Worm (Caenorhabditis elegans): ENCODE results near the gene mlk-1.

mlk-1 gene

DNA sequence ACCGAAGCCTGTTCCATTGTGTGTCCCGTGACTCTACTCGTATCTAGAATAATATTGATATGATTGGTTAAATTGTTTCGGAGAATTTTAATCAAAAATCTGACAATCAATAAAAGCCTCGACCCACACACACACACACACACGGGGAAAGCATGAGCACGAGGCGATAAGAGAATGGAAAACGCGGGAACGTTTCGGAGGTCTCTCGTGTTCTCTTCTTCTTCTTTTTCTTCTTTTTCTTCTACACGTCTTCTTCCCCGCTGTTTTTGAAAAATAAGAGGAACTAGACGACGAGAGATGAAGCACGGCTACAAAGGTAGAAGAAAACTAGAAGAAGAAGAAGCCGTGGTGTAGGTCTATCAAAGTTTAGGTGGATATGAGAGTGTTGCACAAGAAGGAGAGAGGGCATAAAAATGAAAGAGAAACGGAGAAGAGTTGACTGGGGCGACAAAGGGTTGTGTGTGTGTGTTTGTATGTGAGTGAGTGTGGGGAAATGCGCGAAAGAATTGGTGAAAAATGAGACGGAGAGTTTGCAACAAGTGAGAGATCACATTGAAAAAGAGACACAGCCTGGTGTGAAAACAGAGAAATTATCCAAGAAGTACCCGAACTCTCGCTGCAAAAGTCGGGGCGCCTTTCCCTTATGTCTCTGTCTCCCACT, at the start of gene mlk-1:
mlk-1 (minus strand) TSS at position 51 of the 661 bp plus-strand sequence.
- TF ChIP-seq unc-62 (GFP tag; optimal IDR thresholded peaks at IDR 0.05) = no peak

DNA sequence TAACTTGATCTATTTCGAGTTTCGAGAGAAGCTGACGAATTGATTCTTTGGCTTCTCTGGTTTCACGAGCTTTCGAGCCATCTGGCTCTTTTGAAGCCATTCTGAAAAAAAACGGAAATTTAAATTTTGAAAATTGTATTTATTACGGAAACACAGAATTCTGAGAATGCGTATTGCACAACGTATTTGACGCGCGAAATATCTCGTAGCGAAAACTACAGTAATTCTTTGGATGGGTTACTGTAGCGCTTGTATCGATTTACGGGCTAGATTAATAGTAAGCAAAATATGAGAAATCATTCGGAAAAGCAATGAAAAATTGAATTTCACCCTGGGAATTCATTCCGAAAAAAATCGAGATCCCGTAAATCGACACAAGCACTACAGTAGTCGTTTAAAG, 49.0 kb upstream of the mlk-1 start, which contains the start of gene C04F5.8:
C04F5.8 (minus strand) TSS at position 101 of the 400 bp plus-strand sequence.
- TF ChIP-seq unc-62 (GFP tag; optimal IDR thresholded peaks at IDR 0.05) = no peak

DNA sequence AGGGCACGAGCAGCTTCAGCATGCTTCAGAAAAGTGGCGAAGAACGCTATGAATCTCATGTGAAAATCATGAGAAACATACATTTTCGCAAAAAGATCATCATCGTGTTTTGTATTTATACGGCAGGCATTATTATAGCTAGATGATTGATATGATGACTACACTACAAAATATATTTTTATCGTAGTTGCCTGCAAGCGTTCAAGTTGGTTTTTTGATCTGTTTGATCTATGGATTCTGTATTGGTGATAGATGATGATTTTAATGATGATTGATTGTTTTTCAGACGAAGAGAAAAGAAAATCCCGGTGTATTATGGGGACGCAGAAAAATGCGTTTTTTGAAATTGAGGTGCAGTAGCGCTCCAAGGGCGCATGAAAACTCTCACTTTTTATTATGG, 46.1 kb upstream of the mlk-1 start, which contains the start of gene ugt-63:
ugt-63 (minus strand) TSS at position 89 of the 400 bp plus-strand sequence.
- no peak for TF ChIP-seq unc-62 (GFP tag; optimal IDR thresholded peaks at IDR 0.05)

DNA sequence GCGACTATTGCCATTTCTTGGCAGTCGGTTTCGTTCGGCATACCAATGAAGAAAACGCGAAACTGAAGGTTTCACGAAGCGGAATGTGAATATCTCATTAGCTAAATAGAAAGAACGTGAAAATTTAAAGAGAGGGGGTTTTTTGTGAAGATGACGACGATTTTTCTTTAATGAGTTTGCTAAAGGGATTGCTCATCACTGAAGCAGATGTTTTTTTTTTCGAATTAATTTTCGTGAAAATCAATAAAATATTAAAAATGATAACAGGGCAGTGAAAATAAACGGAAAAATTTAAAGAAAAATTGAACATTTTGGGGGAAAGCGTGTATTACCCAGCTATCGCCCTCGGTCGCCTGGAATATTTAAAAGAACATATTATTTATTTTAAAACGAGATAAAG, 43.2 kb upstream of the mlk-1 start, which contains the start of gene srab-3:
srab-3 (minus strand) TSS at position 101 of the 400 bp plus-strand sequence.
- TF ChIP-seq unc-62 (GFP tag; optimal IDR thresholded peaks at IDR 0.05) = no peak

DNA sequence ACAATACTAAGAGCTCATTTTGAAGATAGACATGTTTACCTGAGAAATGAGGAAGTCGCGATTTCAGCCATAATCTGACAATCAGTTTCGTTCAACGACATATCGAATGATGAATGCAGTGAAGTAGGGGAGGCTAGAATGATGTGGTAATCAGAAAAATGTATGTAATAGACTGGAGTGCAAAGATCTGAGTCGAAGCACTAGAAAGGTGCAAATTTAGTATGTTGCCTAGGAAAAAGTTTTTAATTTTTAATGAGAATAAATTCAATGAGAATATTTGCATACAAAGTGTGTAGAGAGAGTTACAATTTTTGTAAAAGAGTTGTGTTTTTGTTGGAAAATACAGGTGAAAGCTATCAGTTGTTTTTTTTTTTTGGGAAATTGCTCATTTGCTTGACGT, 40.3 kb upstream of the mlk-1 start, which contains the start of gene srab-2:
srab-2 (minus strand) TSS at position 101 of the 400 bp plus-strand sequence.
- TF ChIP-seq unc-62 (GFP tag; optimal IDR thresholded peaks at IDR 0.05) = no peak

DNA sequence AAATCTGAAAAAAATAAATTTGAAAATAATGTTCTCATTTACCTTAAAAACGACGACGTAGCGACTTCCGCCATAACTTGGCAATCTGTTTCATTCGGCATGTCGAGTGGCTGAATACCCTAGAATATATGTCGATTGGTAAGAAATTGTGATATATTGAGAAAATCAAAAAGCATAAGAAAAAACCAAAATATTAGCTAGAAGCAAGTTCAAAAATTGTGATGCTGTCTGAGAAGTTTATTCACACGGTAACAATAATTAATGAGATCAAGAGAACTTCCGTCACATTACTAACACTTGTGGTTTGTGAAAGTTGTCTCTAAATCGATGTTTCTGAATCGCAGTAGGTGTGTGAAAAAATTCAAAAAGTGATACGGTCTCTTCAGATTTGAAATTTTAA, 37.4 kb upstream of the mlk-1 start, which contains the start of gene srab-1:
srab-1 (minus strand) TSS at position 101 of the 400 bp plus-strand sequence.
- no peak for TF ChIP-seq unc-62 (GFP tag; optimal IDR thresholded peaks at IDR 0.05)

DNA sequence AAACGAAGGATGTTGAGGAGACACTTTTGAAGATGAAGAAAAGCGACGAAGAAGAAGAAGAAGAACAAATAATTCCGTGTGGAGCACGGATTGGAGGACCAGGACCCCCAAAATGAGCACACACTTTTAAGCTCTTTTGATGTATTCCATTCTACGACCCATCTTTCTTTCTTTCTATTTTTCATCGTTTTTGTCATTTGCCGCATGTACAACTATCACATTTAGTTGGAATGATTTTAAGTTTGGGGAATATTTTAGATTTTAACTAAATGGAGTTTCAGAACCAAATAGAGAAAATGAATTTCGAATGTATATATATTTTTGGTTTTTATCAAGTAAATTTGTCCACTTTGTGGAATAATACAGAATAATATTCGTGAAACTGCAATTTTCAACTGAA, 34.3 kb upstream of the mlk-1 start, which contains the start of gene unc-46:
unc-46 (minus strand) TSS at position 101 of the 400 bp plus-strand sequence.
- TF ChIP-seq unc-62 (GFP tag; optimal IDR thresholded peaks at IDR 0.05) = no peak

DNA sequence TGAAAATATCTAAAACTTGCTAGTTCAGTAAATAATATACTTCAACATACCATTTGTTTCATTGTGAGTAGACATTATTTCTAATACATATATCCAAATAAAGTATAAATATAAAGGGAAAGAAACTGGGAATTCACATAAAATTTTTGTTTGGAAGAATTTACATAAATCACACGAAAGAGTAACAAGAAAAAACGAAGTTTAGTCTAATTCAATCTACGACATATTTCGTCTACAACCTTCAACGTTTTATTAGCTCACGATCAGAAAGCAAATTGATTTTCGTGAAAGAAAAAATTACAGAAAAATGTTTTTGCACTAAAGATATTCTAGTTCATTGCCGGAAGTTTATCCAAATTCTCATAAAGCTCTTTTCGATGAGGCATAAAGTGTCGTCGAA, 32.4 kb upstream of the mlk-1 start, which contains the start of gene C04F5.2:
C04F5.2 (minus strand) TSS at position 101 of the 400 bp plus-strand sequence.
- TF ChIP-seq unc-62 (GFP tag; optimal IDR thresholded peaks at IDR 0.05) = no peak

DNA sequence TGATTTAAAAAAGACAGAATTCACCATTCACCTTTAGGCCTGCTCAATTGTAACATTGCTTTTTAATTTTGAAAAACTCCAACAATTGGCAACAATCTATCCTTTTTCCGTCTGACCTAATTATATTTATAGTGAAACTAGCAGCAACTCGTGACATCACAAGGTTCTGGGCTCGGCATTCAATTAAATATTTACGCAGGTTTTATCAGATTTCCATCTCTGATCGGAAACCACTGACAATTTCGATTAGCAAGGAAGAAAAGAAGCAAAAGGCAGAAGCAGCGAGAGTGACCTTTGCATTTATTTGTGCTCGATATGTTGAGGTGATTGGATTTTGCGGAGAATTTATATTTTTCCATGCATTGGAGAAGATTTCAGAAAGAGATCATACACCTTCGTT, 25.8 kb upstream of the mlk-1 start:
- no peak for TF ChIP-seq unc-62 (GFP tag; optimal IDR thresholded peaks at IDR 0.05)

DNA sequence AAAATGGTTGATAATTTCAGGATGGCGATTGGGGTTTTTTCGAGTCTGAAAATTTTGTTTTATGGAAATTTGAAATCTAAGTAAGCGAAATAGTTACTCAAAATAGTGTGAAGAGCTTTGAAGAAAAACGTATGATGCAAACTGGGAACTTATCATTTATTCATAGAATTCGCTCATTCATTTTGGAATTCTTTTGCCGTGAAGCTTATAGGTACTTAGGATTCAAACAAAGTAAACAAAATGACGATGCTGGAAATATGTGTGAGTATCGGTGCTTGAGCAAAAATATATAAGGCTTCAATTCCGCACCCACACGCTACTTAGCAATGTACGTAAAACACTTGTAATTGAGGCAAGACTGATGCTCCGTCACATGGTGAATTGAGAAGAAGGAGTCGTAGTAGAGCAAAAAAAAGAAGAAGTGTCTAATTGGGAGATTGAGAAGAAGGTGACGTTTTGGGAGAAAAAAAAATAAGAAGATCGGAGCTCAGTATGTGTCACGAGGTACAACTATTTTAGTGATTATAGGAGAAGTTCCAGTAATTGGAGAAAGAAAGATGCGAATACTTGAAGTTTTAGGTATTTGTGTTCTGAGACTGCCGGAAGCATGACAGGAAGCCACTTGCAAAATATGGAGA, 25.0 kb upstream of the mlk-1 start, which contains the start of gene glb-32:
glb-32 (minus strand) TSS at position 51 of the 638 bp plus-strand sequence.
- no peak for TF ChIP-seq unc-62 (GFP tag; optimal IDR thresholded peaks at IDR 0.05)

DNA sequence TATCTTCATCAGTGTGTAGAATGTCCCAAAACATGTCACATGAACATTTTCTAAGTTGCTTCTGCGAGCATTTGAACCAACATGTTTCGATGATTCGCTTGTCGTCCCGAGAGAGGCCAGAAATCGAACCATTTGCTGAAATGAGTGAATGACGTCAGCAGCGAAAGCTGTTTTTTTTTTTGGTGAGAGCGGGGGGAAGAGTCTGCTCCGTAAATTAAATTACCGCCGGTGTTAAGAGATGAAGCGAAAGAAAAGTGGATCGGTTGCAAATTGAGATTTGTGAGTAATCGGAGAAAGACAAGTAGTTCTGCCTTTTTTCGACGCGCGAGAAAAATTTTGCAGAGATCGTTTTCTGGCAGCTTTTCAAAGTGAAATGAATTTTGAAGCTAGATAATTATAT, 23.7 kb upstream of the mlk-1 start:
- TF ChIP-seq unc-62 (GFP tag; optimal IDR thresholded peaks at IDR 0.05) = no peak

DNA sequence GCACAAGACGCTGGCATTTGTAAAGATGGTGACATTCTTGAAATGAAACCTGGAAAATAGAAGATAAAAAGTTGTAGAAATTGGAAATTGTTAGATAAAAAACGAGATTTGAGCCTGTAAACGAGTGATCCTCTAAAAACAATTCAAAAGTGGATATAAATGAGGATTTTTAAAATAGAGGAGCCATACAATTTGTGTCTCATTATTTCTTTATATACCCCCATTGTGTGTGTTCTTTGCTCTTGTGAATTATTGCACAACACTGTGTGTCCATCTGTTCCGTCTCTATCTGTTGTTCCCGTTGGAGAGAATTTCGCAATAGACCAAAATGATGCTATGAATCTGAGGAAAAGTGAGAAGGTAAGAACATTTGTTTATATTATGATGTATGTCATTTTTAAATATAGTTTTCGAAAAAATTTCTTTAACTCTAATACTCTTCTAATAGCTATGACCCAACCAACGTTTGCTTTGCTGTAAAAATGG, 22.4 kb upstream of the mlk-1 start, which contains the start of gene Y58A7A.5:
Y58A7A.5 (minus strand) TSS at position 51 of the 486 bp plus-strand sequence.
- no peak for TF ChIP-seq unc-62 (GFP tag; optimal IDR thresholded peaks at IDR 0.05)

DNA sequence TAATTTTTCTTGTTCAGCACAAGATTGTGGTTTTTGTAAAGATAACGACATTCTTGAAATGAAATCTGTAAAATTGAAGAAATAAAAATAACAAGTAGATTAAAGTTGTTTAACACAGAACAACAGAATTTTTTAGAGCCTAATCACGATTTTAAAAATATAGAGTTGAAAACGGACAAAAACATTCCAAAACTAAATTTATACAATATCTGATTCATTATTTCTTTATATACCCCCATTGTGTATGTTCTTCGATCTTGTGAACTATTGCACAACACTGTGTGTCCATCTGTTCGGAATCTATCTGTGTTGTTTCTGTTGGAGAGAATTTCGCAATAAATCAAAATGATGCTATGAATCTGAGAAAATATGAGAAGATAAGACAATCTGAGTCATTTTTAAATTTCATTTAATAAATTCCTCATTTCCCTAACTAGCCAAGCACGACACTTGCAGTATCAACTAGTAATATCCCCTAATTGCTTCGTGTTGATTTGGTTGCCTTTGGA, 20.4 kb upstream of the mlk-1 start, which contains the start of gene Y58A7A.4:
Y58A7A.4 (minus strand) TSS at position 51 of the 509 bp plus-strand sequence.
- no peak for TF ChIP-seq unc-62 (GFP tag; optimal IDR thresholded peaks at IDR 0.05)

DNA sequence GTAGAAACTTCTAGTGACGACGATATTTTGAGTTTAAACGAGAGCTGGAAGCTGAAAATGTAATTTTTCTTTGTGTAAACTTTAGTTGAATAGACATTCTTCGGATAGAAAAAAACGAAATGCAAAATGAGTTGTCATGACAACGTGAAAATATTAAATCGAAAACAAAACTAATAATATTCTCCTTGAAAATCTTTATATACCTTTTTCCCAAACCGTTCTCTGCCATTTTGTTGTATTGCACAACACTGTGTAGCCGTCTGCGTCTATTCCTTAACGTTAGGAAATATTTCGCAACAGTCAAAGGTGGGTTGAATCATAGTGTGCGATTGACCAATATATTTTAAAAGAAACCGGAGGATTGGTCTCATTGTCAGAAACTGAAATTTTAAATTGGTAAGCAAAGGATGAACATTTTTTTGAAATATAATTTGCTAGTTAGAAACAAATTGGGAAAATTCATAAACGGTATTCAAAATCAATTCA, 16.3 kb upstream of the mlk-1 start, which contains the start of gene Y58A7A.3:
Y58A7A.3 (minus strand) TSS at position 51 of the 486 bp plus-strand sequence.
- no peak for TF ChIP-seq unc-62 (GFP tag; optimal IDR thresholded peaks at IDR 0.05)

DNA sequence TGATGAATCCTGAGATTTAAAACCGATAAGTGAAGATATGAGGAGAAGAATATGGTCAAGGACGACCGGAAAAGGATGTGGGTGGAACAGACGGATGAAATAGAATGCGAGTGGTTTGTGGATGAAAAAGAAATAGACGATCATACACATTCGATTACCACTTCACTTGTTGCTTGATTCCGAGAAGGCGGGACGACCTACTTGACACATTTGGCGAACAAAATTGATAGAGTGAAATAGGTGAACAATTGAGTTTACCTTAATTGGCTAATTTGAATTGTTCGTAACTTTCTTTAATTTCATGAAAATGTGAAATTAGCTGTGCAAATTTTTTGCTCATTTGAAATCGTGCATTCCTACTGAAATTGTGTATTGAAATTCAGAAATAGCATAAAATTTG, 7.5 kb upstream of the mlk-1 start, which contains the start of gene Y58A7A.2:
Y58A7A.2 (minus strand) TSS at position 101 of the 400 bp plus-strand sequence.
- no peak for TF ChIP-seq unc-62 (GFP tag; optimal IDR thresholded peaks at IDR 0.05)

DNA sequence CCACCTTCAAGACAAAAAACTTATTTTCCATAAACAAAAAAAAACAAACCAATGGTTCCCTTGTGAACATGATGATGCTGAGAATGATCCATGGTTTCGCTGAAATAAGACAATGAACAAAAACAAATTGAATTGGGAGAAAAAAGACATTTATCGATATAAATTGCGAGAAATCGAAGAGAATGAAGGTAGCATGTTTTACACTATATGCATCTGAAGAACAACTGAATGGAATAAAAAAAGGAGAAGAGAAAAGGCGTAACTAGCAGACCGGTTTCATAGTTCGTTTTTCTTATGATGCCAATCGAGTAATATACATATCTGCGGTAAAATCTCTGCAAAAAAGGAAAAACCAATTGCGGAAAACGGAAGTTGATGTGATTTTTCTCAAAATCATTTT, 4.8 kb upstream of the mlk-1 start, which contains the start of gene Y58A7A.1:
Y58A7A.1 (minus strand) TSS at position 101 of the 400 bp plus-strand sequence.
- no peak for TF ChIP-seq unc-62 (GFP tag; optimal IDR thresholded peaks at IDR 0.05)

Data from whole organism, dauer.